Fruit fly (Drosophila melanogaster): ENCODE results near the gene Pig1.

The Pig1 gene

dm6 chrX:3236586-3236985 lies 12.5 kb downstream of the Pig1 start, which contains the start of gene CG14265:
Gene CG14265, minus strand, starts transcription at chrX:3236686.
- TF ChIP-seq dl (GFP tag; optimal IDR thresholded peaks at IDR 0.05; ENCODE audit: insufficient read depth in 1 of 2, partially characterized antibody in 2 of 2) (no peak), lola (GFP tag; optimal IDR thresholded peaks at IDR 0.05) (no peak), Vsx2 (GFP tag; optimal IDR thresholded peaks at IDR 0.05; ENCODE audit: partially characterized antibody) (no peak), jim (GFP tag; optimal IDR thresholded peaks at IDR 0.05) (no peak), HLH106 (tag; optimal IDR thresholded peaks at IDR 0.05) (no peak), N (GFP tag; optimal IDR thresholded peaks at IDR 0.05) (no peak), sv (GFP tag; optimal IDR thresholded peaks at IDR 0.05) (no peak), dmrt93B (GFP tag; optimal IDR thresholded peaks at IDR 0.05) (no peak), Dif (GFP tag; optimal IDR thresholded peaks at IDR 0.05; ENCODE audit: partially characterized antibody) (no peak), Myc (optimal IDR thresholded peaks at IDR 0.05) (no peak), Dfd (GFP tag; optimal IDR thresholded peaks at IDR 0.05) (no peak), Hr78 (GFP tag; optimal IDR thresholded peaks at IDR 0.05) (no peak), ey (GFP tag; optimal IDR thresholded peaks at IDR 0.05) (no peak)

- TF ChIP-seq woc (GFP tag; optimal IDR thresholded peaks at IDR 0.05) (no peak), fru (GFP tag; optimal IDR thresholded peaks at IDR 0.05) (no peak)
These were observed 15.4 kb downstream of the Pig1 start for dm6 chrX:3233683-3234082.

- TF ChIP-seq GATAd (GFP tag; optimal IDR thresholded peaks at IDR 0.05), result no peak
- TF ChIP-seq ey (GFP tag; optimal IDR thresholded peaks at IDR 0.05), result peak; percentile 54
- TF ChIP-seq woc (GFP tag; optimal IDR thresholded peaks at IDR 0.05), result peak; percentile 28
- TF ChIP-seq Dif (GFP tag; optimal IDR thresholded peaks at IDR 0.05; ENCODE audit: partially characterized antibody), result no peak
- no peak for TF ChIP-seq brk (GFP tag; optimal IDR thresholded peaks at IDR 0.05)
- peak; percentile 20 for TF ChIP-seq psq (GFP tag; optimal IDR thresholded peaks at IDR 0.05)
- TF ChIP-seq fru (GFP tag; optimal IDR thresholded peaks at IDR 0.05), result peak; percentile 72
- no peak for TF ChIP-seq Hr78 (GFP tag; optimal IDR thresholded peaks at IDR 0.05)
- peak; percentile 7 for TF ChIP-seq HLH106 (tag; optimal IDR thresholded peaks at IDR 0.05)
- peak; percentile 18 for TF ChIP-seq Sp1 (GFP tag; optimal IDR thresholded peaks at IDR 0.05)
- TF ChIP-seq tai (GFP tag; optimal IDR thresholded peaks at IDR 0.05), result no peak
- TF ChIP-seq Dfd (GFP tag; optimal IDR thresholded peaks at IDR 0.05), result no peak
- no peak for TF ChIP-seq Hr83 (GFP tag; optimal IDR thresholded peaks at IDR 0.05; ENCODE audit: poor library complexity, severe bottlenecking)
- peak; percentile 63 for TF ChIP-seq h (GFP tag; optimal IDR thresholded peaks at IDR 0.05)
- TF ChIP-seq br (GFP tag; optimal IDR thresholded peaks at IDR 0.05), result peak; percentile 35
- TF ChIP-seq usp (GFP tag; optimal IDR thresholded peaks at IDR 0.05), result no peak
- peak in 1 of 2 experiments; percentile 73 for TF ChIP-seq foxo (GFP tag; optimal IDR thresholded peaks at IDR 0.05)
- no peak for TF ChIP-seq CrebA (GFP tag; optimal IDR thresholded peaks at IDR 0.05; ENCODE audit: borderline replicate concordance)
- TF ChIP-seq OdsH (GFP tag; optimal IDR thresholded peaks at IDR 0.05), result peak; percentile 49
- peak; percentile 55 for TF ChIP-seq rgr (GFP tag; optimal IDR thresholded peaks at IDR 0.05)
- TF ChIP-seq dmrt93B (GFP tag; optimal IDR thresholded peaks at IDR 0.05), result peak; percentile 13
- TF ChIP-seq sv (GFP tag; optimal IDR thresholded peaks at IDR 0.05), result peak; percentile 59
These were observed 42.9 kb downstream of the Pig1 start for dm6 chrX:3205887-3206794.

Measured in whole organism, wandering third instar larva.